Fruit fly (Drosophila melanogaster): ENCODE data around the gene betaNACtes6.
A peak's percentile ranks its signal among the peaks of the same experiment; 100 is the strongest.

The betaNACtes6 gene

dm6 chrX:14331490-14332182 lies 14.7 kb upstream of the betaNACtes6 start (continued):
- TF ChIP-seq CG31388 (GFP tag; optimal IDR thresholded peaks at IDR 0.05) (no peak), Fer3 (tag; optimal IDR thresholded peaks at IDR 0.05) (no peak), CG9817 (tag; optimal IDR thresholded peaks at IDR 0.05) (no peak), ci (GFP tag; IDR thresholded peaks at IDR 0.05) (no peak), H15 (GFP tag; IDR thresholded peaks at IDR 0.05) (no peak), Mrtf (GFP tag; IDR thresholded peaks at IDR 0.05) (no peak), CG10462 (GFP tag; optimal IDR thresholded peaks at IDR 0.05) (no peak), hth (optimal IDR thresholded peaks at IDR 0.05) (no peak), sob (GFP tag; IDR thresholded peaks at IDR 0.05) (peak; percentile 11; the same call in 1 of the 2 replicates), CG8944 (GFP tag; optimal IDR thresholded peaks at IDR 0.05) (no peak), dmrt11E (tag; optimal IDR thresholded peaks at IDR 0.05) (no peak), chm (GFP tag; IDR thresholded peaks at IDR 0.05) (no peak), scrt (GFP tag; optimal IDR thresholded peaks at IDR 0.05) (peak; percentile 19), maf-S (GFP tag; optimal IDR thresholded peaks at IDR 0.05) (no peak), ham (GFP tag; IDR thresholded peaks at IDR 0.05) (no peak), CG17385 (GFP tag; optimal IDR thresholded peaks at IDR 0.05) (no peak), CG2678 (tag; optimal IDR thresholded peaks at IDR 0.05) (peak; percentile 40), CG12391 (tag; optimal IDR thresholded peaks at IDR 0.05) (no peak), ewg (GFP tag; optimal IDR thresholded peaks at IDR 0.05) (no peak), CG17359 (tag; optimal IDR thresholded peaks at IDR 0.05) (peak; percentile 9), bsh (GFP tag; optimal IDR thresholded peaks at IDR 0.05) (peak in 1 of 2 experiments; percentile 14), Kr (GFP tag; optimal IDR thresholded peaks at IDR 0.05) (no peak), CG11560 (tag; IDR thresholded peaks at IDR 0.05) (no peak), CG13424 (tag; optimal IDR thresholded peaks at IDR 0.05) (peak; percentile 10), CG1529 (GFP tag; optimal IDR thresholded peaks at IDR 0.05) (no peak), CG13624 (GFP tag; optimal IDR thresholded peaks at IDR 0.05) (no peak), Med (GFP tag) (peak; percentile 57), CG9932 (GFP tag; IDR thresholded peaks at IDR 0.05) (no peak), Hmx (GFP tag; optimal IDR thresholded peaks at IDR 0.05) (no peak)

dm6 chrX:14321963-14322362 lies 5.0 kb upstream of the betaNACtes6 start, which contains the start of gene dpr8:
dpr8 (plus strand) TSS chrX:14322226.
- TF ChIP-seq ewg (GFP tag; optimal IDR thresholded peaks at IDR 0.05) = peak; percentile 85
- no peak for TF ChIP-seq CG1529 (GFP tag; optimal IDR thresholded peaks at IDR 0.05)
- no peak for TF ChIP-seq CG2678 (tag; optimal IDR thresholded peaks at IDR 0.05)
- peak; percentile 58 for TF ChIP-seq Jarid2 (GFP tag; optimal IDR thresholded peaks at IDR 0.05)
- no peak for TF ChIP-seq CG7987 (GFP tag; optimal IDR thresholded peaks at IDR 0.05)
- no peak for TF ChIP-seq CG1602 (GFP tag; optimal IDR thresholded peaks at IDR 0.05)
- no peak for TF ChIP-seq CG2129 (GFP tag; IDR thresholded peaks at IDR 0.05; ENCODE audit: partially characterized antibody)
- TF ChIP-seq CG8924 (tag; optimal IDR thresholded peaks at IDR 0.05) = no peak
- TF ChIP-seq br (optimal IDR thresholded peaks at IDR 0.05) = no peak
- no peak for TF ChIP-seq CG1603 (tag; optimal IDR thresholded peaks at IDR 0.05)
- TF ChIP-seq fd102C (GFP tag; optimal IDR thresholded peaks at IDR 0.05) = no peak
- no peak for TF ChIP-seq CG6791 (GFP tag; IDR thresholded peaks at IDR 0.05; ENCODE audit: partially characterized antibody)
- TF ChIP-seq scrt (GFP tag; optimal IDR thresholded peaks at IDR 0.05) = no peak
- no peak for TF ChIP-seq CG4360 (GFP tag; IDR thresholded peaks at IDR 0.05)
- no peak for TF ChIP-seq CG9437 (GFP tag; optimal IDR thresholded peaks at IDR 0.05)
- TF ChIP-seq CkIIα-i1 (GFP tag; IDR thresholded peaks at IDR 0.05) = no peak
- no peak for TF ChIP-seq zfh2 (GFP tag; optimal IDR thresholded peaks at IDR 0.05)
- no peak for TF ChIP-seq CG16815 (GFP tag; optimal IDR thresholded peaks at IDR 0.05)
- no peak for TF ChIP-seq phol (tag; optimal IDR thresholded peaks at IDR 0.05)
- TF ChIP-seq cg (GFP tag; optimal IDR thresholded peaks at IDR 0.05) = peak; percentile 6
- no peak for TF ChIP-seq gro (GFP tag; optimal IDR thresholded peaks at IDR 0.05)
- TF ChIP-seq Nf-YC (tag; optimal IDR thresholded peaks at IDR 0.05) = peak; percentile 6
- no peak for TF ChIP-seq NFAT (GFP tag; IDR thresholded peaks at IDR 0.05)
- TF ChIP-seq CG4707 (GFP tag; optimal IDR thresholded peaks at IDR 0.05) = no peak
- TF ChIP-seq CG14014 (GFP tag; IDR thresholded peaks at IDR 0.05) = no peak
- no peak for TF ChIP-seq Mrtf (GFP tag; IDR thresholded peaks at IDR 0.05)
- TF ChIP-seq CG18011 (GFP tag; optimal IDR thresholded peaks at IDR 0.05) = no peak

Measured in whole organism, embryonic.